Worm (Caenorhabditis elegans) whole organism, young adult: ENCODE data around the gene sra-2.

Experiments used
- atf-7 ChIP-seq: sonication (generic microtip); optimal IDR thresholded peaks from 2 replicates; lab custom pipeline; 2017; ENCODE audit warnings: mild to moderate bottlenecking, missing genetic modification characterization, missing compliant biosample characterization
- lin-35 ChIP-seq, 3 experiments: fragments of 150-350 bp in 2 of 3; sonication (generic microtip) in 1 of 3; optimal IDR thresholded peaks; 2 replicates each; lab custom pipeline; 2014 to 2018; ENCODE audit warnings: missing biosample characterization in 3 of 3, missing genetic modification characterization in 3 of 3, missing genetic modification reagents in 3 of 3
- madf-10 ChIP-seq: sonication (generic microtip); optimal IDR thresholded peaks from 2 replicates; lab custom pipeline; 2016; ENCODE audit warnings: mild to moderate bottlenecking, missing genetic modification characterization, missing compliant biosample characterization
- nhr-179 ChIP-seq: sonication (generic microtip); optimal IDR thresholded peaks from 2 replicates; lab custom pipeline; 2016; ENCODE audit warnings: mild to moderate bottlenecking, missing genetic modification characterization, missing compliant biosample characterization
- nhr-90 ChIP-seq: sonication (generic microtip); optimal IDR thresholded peaks from 2 replicates; lab custom pipeline; 2016; ENCODE audit warnings: missing genotype, mild to moderate bottlenecking, missing genetic modification characterization, missing compliant biosample characterization
- pbrm-1 ChIP-seq: fragments of 200-800 bp; sonication (Bioruptor generic); IDR thresholded peaks from 2 replicates; pipeline ENCODE4 v1.3.6; 2022; ENCODE audit warnings: missing genetic modification reagents, missing genetic modification characterization, missing compliant biosample characterization
- pha-4 ChIP-seq: fragments of 150-350 bp; sonication (generic microtip); optimal IDR thresholded peaks from 2 replicates; lab custom pipeline; 2014; ENCODE audit warnings: missing biosample characterization, missing genetic modification reagents, missing genetic modification characterization
- snpc-1.1 ChIP-seq: sonication (generic microtip); optimal IDR thresholded peaks from 2 replicates; lab custom pipeline; 2017; ENCODE audit warnings: missing genetic modification characterization, mild to moderate bottlenecking, missing compliant biosample characterization, antibody characterized with exemption, moderate library complexity, missing genotype, missing genetic modification reagents; ENCODE audit not compliant: insufficient read depth
- snpc-1.3 ChIP-seq: sonication (generic microtip); optimal IDR thresholded peaks from 2 replicates; lab custom pipeline; 2017; ENCODE audit warnings: missing genetic modification characterization, mild to moderate bottlenecking, missing compliant biosample characterization, antibody characterized with exemption, moderate library complexity, missing genotype, missing genetic modification reagents; ENCODE audit not compliant: insufficient read depth
- snpc-4 ChIP-seq, 5 experiments: fragments of 150-350 bp in 1 of 5; sonication (generic microtip) in 4 of 5; optimal IDR thresholded peaks; 2 replicates each; lab custom pipeline; 2014 to 2018; ENCODE audit warnings: missing genetic modification characterization in 5 of 5, missing biosample characterization in 3 of 5, antibody characterized with exemption in 2 of 5, mild to moderate bottlenecking in 2 of 5, missing compliant biosample characterization in 2 of 5, missing genotype in 2 of 5, moderate library complexity in 2 of 5, missing genetic modification reagents in 1 of 5
- unc-62 ChIP-seq: fragments of 150-350 bp; optimal IDR thresholded peaks from 2 replicates; lab custom pipeline; 2014; ENCODE audit warnings: missing biosample characterization, missing genetic modification reagents, missing genetic modification characterization
- ztf-26 ChIP-seq: sonication (generic microtip); optimal IDR thresholded peaks from 2 replicates; lab custom pipeline; 2017; ENCODE audit warnings: missing genetic modification characterization, missing compliant biosample characterization
- ztf-3 ChIP-seq: fragments of 200-800 bp; sonication (Bioruptor generic); optimal IDR thresholded peaks from 2 replicates; lab custom pipeline; 2018; ENCODE audit warnings: mild to moderate bottlenecking, missing genetic modification characterization, missing compliant biosample characterization

ce11 chrII:9500926-9501325 lies 27.7 kb upstream of the sra-2 start:
- TF ChIP-seq ztf-3 (GFP tag; lab: Kevin White, UChicago) (no peak), pbrm-1 (0 out of 2 replicates have a peak, but pooled peaks have one; percentile 23), lin-35 (GFP tag; optimal IDR thresholded peaks at IDR 0.05; lab: Kevin White, UChicago) (no peak), pha-4 (tag; lab: Kevin White, UChicago) (peak; percentile 78), snpc-1.3 (tag; lab: Kevin White, UChicago) (no peak), madf-10 (peak; percentile 47), nhr-90 (tag; lab: Kevin White, UChicago) (peak; percentile 43), snpc-4 (GFP tag; optimal IDR thresholded peaks at IDR 0.05; lab: Kevin White, UChicago) (no peak), snpc-4 (tag; optimal IDR thresholded peaks at IDR 0.05; lab: Kevin White, UChicago) (no peak), nhr-179 (no peak), ztf-26 (tag; lab: Kevin White, UChicago) (no peak), atf-7 (peak; percentile 84), unc-62 (GFP tag; lab: Kevin White, UChicago) (no peak), snpc-1.1 (tag; lab: Kevin White, UChicago) (no peak)
